Worm (Caenorhabditis elegans) whole organism, L4 larva: Measurements from ENCODE around the gene C04H4.1.

Source experiments
- F10B5.3 ChIP-seq: sonication (generic microtip); optimal IDR thresholded peaks from 2 replicates; lab custom pipeline; 2016; ENCODE audit warnings: mild to moderate bottlenecking, missing genetic modification characterization, missing compliant biosample characterization
- F26F4.8 ChIP-seq: fragments of 200-800 bp; sonication (Bioruptor generic); conservative IDR thresholded peaks from 2 replicates; pipeline ENCODE4 v1.3.6; 2022; ENCODE audit warnings: missing genetic modification characterization, missing compliant biosample characterization
- Y75B8A.6 ChIP-seq: fragments of 200-800 bp; sonication (Bioruptor generic); IDR thresholded peaks from 2 replicates; pipeline ENCODE4 v1.3.6; 2022; ENCODE audit warnings: missing genetic modification reagents, missing genetic modification characterization, missing compliant biosample characterization
- ZK337.2 ChIP-seq: fragments of 200-800 bp; sonication (Bioruptor generic); IDR thresholded peaks from 2 replicates; pipeline ENCODE4 v1.3.6; 2022; ENCODE audit warnings: missing genetic modification reagents, missing genetic modification characterization, missing compliant biosample characterization
- aha-1 ChIP-seq: fragments of 150-350 bp; peaks from one replicate; lab custom pipeline; 2014; ENCODE audit warnings: missing biosample characterization, missing genetic modification characterization
- attf-4 ChIP-seq: sonication (generic microtip); optimal IDR thresholded peaks from 3 replicates; lab custom pipeline; 2017; ENCODE audit warnings: missing biosample characterization, missing genetic modification characterization
- ceh-20 ChIP-seq: fragments of 200-800 bp; sonication (Bioruptor generic); IDR thresholded peaks from 2 replicates; pipeline ENCODE4 v1.3.6; 2022; ENCODE audit warnings: missing genetic modification reagents, missing genetic modification characterization, missing compliant biosample characterization
- ceh-28 ChIP-seq: fragments of 150-350 bp; optimal IDR thresholded peaks from 2 replicates; lab custom pipeline; 2014; ENCODE audit warnings: missing biosample characterization, missing genetic modification reagents, missing genetic modification characterization
- ceh-44 ChIP-seq: fragments of 200-800 bp; sonication (Bioruptor generic); IDR thresholded peaks from 2 replicates; pipeline ENCODE4 v1.3.6; 2022; ENCODE audit warnings: missing genetic modification reagents, missing genetic modification characterization, missing compliant biosample characterization
- ceh-62 ChIP-seq: sonication (generic microtip); optimal IDR thresholded peaks from 2 replicates; lab custom pipeline; 2017; ENCODE audit warnings: missing biosample characterization, missing genetic modification characterization
- cey-2 ChIP-seq: sonication (generic microtip); optimal IDR thresholded peaks from 3 replicates; lab custom pipeline; 2017; ENCODE audit warnings: missing genetic modification characterization, mild to moderate bottlenecking, missing compliant biosample characterization, antibody characterized with exemption, borderline replicate concordance; ENCODE audit not compliant: insufficient read depth
- daf-19 ChIP-seq: fragments of 200-800 bp; sonication (Bioruptor generic); conservative IDR thresholded peaks from 2 replicates; pipeline ENCODE4 v1.3.6; 2022; ENCODE audit warnings: missing genetic modification characterization, missing compliant biosample characterization
- dmd-8 ChIP-seq: fragments of 200-800 bp; sonication (Bioruptor generic); IDR thresholded peaks from 2 replicates; pipeline ENCODE4 v1.3.6; 2022; ENCODE audit warnings: missing genetic modification characterization, missing compliant biosample characterization
- dmd-9 ChIP-seq: fragments of 200-800 bp; sonication (Bioruptor generic); IDR thresholded peaks from 2 replicates; pipeline ENCODE4 v1.3.6; 2022; ENCODE audit warnings: missing genetic modification reagents, missing genetic modification characterization, missing compliant biosample characterization
- dpl-1 ChIP-seq: fragments of 150-350 bp; optimal IDR thresholded peaks from 2 replicates; lab custom pipeline; 2014; ENCODE audit warnings: missing biosample characterization, missing genetic modification reagents, missing genetic modification characterization
- duxl-1 ChIP-seq: sonication (generic microtip); optimal IDR thresholded peaks from 2 replicates; lab custom pipeline; 2016; ENCODE audit warnings: mild to moderate bottlenecking, missing genetic modification characterization, moderate library complexity, missing compliant biosample characterization; ENCODE audit not compliant: poor library complexity
- dve-1 ChIP-seq: sonication (generic microtip); optimal IDR thresholded peaks from 2 replicates; lab custom pipeline; 2017; ENCODE audit warnings: antibody characterized with exemption, mild to moderate bottlenecking, missing genetic modification characterization, missing compliant biosample characterization; ENCODE audit not compliant: insufficient read depth
- egl-27 ChIP-seq: sonication (generic microtip); optimal IDR thresholded peaks from 3 replicates; lab custom pipeline; 2017; ENCODE audit warnings: missing biosample characterization, missing genetic modification reagents, missing genetic modification characterization
- fkh-10 ChIP-seq: fragments of 150-350 bp; optimal IDR thresholded peaks from 2 replicates; lab custom pipeline; 2014; ENCODE audit warnings: missing biosample characterization, missing genetic modification reagents, missing genetic modification characterization
- gei-8 ChIP-seq: fragments of 200-800 bp; sonication (Bioruptor generic); optimal IDR thresholded peaks from 2 replicates; lab custom pipeline; 2018; ENCODE audit warnings: mild to moderate bottlenecking, missing genetic modification characterization, missing compliant biosample characterization
- hlh-30 ChIP-seq: sonication (generic microtip); optimal IDR thresholded peaks from 2 replicates; lab custom pipeline; 2017; ENCODE audit warnings: antibody characterized with exemption, mild to moderate bottlenecking, missing genetic modification characterization, missing compliant biosample characterization; ENCODE audit not compliant: insufficient read depth
- hmg-1.1 ChIP-seq: fragments of 200-800 bp; sonication (Bioruptor generic); IDR thresholded peaks from 2 replicates; pipeline ENCODE4 v1.3.6; 2022; ENCODE audit warnings: missing genetic modification reagents, missing genetic modification characterization, missing compliant biosample characterization
- lin-1 ChIP-seq: fragments of 200-800 bp; sonication (Bioruptor generic); IDR thresholded peaks from 2 replicates; pipeline ENCODE4 v1.3.6; 2022; ENCODE audit warnings: missing genetic modification reagents, missing genetic modification characterization, missing compliant biosample characterization
- lin-15B ChIP-seq: fragments of 150-350 bp; sonication (generic microtip); optimal IDR thresholded peaks from 3 replicates; lab custom pipeline; 2014; ENCODE audit warnings: missing biosample characterization, missing genetic modification characterization
- lin-38 ChIP-seq: fragments of 200-800 bp; sonication (Bioruptor generic); IDR thresholded peaks from 2 replicates; pipeline ENCODE4 v1.3.6; 2022; ENCODE audit warnings: missing genetic modification reagents, missing genetic modification characterization, missing compliant biosample characterization
- lin-39 ChIP-seq: fragments of 150-350 bp; optimal IDR thresholded peaks from 2 replicates; lab custom pipeline; 2014; ENCODE audit warnings: missing biosample characterization, missing genetic modification reagents, missing genetic modification characterization
- lsy-2 ChIP-seq, 2 experiments: fragments of 150-350 bp in 1 of 2; sonication (generic microtip) in 1 of 2; optimal IDR thresholded peaks; 2 replicates each; lab custom pipeline; 2014 to 2017; ENCODE audit warnings: missing biosample characterization in 2 of 2, missing genetic modification characterization in 2 of 2
- madf-5 ChIP-seq, 2 experiments: fragments of 200-800 bp; sonication (Bioruptor generic); IDR thresholded peaks; 2 replicates each; pipeline ENCODE4 v1.3.6; 2022; ENCODE audit warnings: missing compliant biosample characterization in 2 of 2, missing genetic modification characterization in 2 of 2
- madf-9 ChIP-seq: fragments of 200-800 bp; sonication (Bioruptor generic); conservative IDR thresholded peaks from 2 replicates; pipeline ENCODE4 v1.3.6; 2022; ENCODE audit warnings: missing genetic modification reagents, missing genetic modification characterization, missing compliant biosample characterization
- mdl-1 ChIP-seq, 2 experiments: fragments of 150-350 bp in 1 of 2; sonication (generic microtip) in 1 of 2; optimal IDR thresholded peaks; 2 replicates each; lab custom pipeline; 2014 to 2017; ENCODE audit warnings: missing biosample characterization in 2 of 2, missing genetic modification characterization in 2 of 2
- mep-1 ChIP-seq: fragments of 150-350 bp; sonication (generic microtip); optimal IDR thresholded peaks from 3 replicates; lab custom pipeline; 2014; ENCODE audit warnings: missing biosample characterization, missing genetic modification characterization
- mes-2 ChIP-seq: sonication (generic microtip); optimal IDR thresholded peaks from 2 replicates; lab custom pipeline; 2016; ENCODE audit warnings: missing genotype, mild to moderate bottlenecking, missing genetic modification characterization, missing compliant biosample characterization; ENCODE audit not compliant: poor library complexity, severe bottlenecking
- nhr-11 ChIP-seq: fragments of 150-350 bp; optimal IDR thresholded peaks from 2 replicates; lab custom pipeline; 2014; ENCODE audit warnings: missing biosample characterization, missing genetic modification characterization
- nhr-28 ChIP-seq: fragments of 150-350 bp; optimal IDR thresholded peaks from 2 replicates; lab custom pipeline; 2014; ENCODE audit warnings: missing biosample characterization, missing genetic modification characterization
- nhr-42 ChIP-seq: fragments of 200-800 bp; sonication (Bioruptor generic); IDR thresholded peaks from 2 replicates; pipeline ENCODE4 v1.3.6; 2022; ENCODE audit warnings: missing genetic modification characterization, missing compliant biosample characterization
- nhr-48 ChIP-seq: sonication (generic microtip); optimal IDR thresholded peaks from 2 replicates; lab custom pipeline; 2016; ENCODE audit warnings: mild to moderate bottlenecking, missing genetic modification characterization, missing compliant biosample characterization
- nhr-76 ChIP-seq: fragments of 150-350 bp; optimal IDR thresholded peaks from 2 replicates; lab custom pipeline; 2014; ENCODE audit warnings: missing biosample characterization, missing genetic modification characterization
- nhr-77 ChIP-seq: fragments of 150-350 bp; optimal IDR thresholded peaks from 2 replicates; lab custom pipeline; 2014; ENCODE audit warnings: missing biosample characterization, missing genetic modification characterization
- pha-4 ChIP-seq, 2 experiments: fragments of 150-350 bp in 1 of 2; fragments of 200-800 bp in 1 of 2; sonication (Bioruptor generic) in 1 of 2; IDR thresholded peaks in 1 of 2; optimal IDR thresholded peaks in 1 of 2; 2 replicates each; pipeline versions ENCODE4 v1.3.6 to Lab custom; 2014 to 2022; ENCODE audit warnings: missing genetic modification characterization in 2 of 2, missing genetic modification reagents in 2 of 2, missing biosample characterization in 1 of 2, missing compliant biosample characterization in 1 of 2
- php-3 ChIP-seq: fragments of 200-800 bp; sonication (Bioruptor generic); IDR thresholded peaks from 2 replicates; pipeline ENCODE4 v1.3.6; 2022; ENCODE audit warnings: missing genetic modification reagents, missing genetic modification characterization, missing compliant biosample characterization
- pqm-1 ChIP-seq: sonication (generic microtip); optimal IDR thresholded peaks from 2 replicates; lab custom pipeline; 2017; ENCODE audit warnings: missing biosample characterization, missing genetic modification characterization
- rbr-2 ChIP-seq: sonication (generic microtip); optimal IDR thresholded peaks from 2 replicates; lab custom pipeline; 2016; ENCODE audit warnings: missing genotype, missing genetic modification characterization, missing compliant biosample characterization
- sdz-12 ChIP-seq: fragments of 200-800 bp; sonication (Bioruptor generic); optimal IDR thresholded peaks from 2 replicates; lab custom pipeline; 2018; ENCODE audit warnings: mild to moderate bottlenecking, missing genetic modification characterization, missing compliant biosample characterization
- snpc-1.2 ChIP-seq: fragments of 200-800 bp; sonication (Bioruptor generic); IDR thresholded peaks from 2 replicates; pipeline ENCODE4 v1.3.6; 2022; ENCODE audit warnings: missing genetic modification reagents, missing genetic modification characterization, missing compliant biosample characterization
- snpc-4 ChIP-seq: fragments of 150-350 bp; optimal IDR thresholded peaks from 2 replicates; lab custom pipeline; 2014; ENCODE audit warnings: missing biosample characterization, missing genetic modification characterization
- spr-1 ChIP-seq: sonication (generic microtip); optimal IDR thresholded peaks from 2 replicates; lab custom pipeline; 2016; ENCODE audit warnings: mild to moderate bottlenecking, missing genetic modification characterization, missing compliant biosample characterization
- unc-62 ChIP-seq, 3 experiments: fragments of 150-350 bp in 1 of 3; sonication (generic microtip); optimal IDR thresholded peaks in 2 of 3; peaks in 1 of 3; 1 replicate in 1 of 3; 2 replicates in 2 of 3; lab custom pipeline; 2014 to 2017; ENCODE audit warnings: missing biosample characterization in 3 of 3, missing genetic modification characterization in 3 of 3, missing genetic modification reagents in 3 of 3, missing genotype in 1 of 3
- vab-7 ChIP-seq: fragments of 200-800 bp; sonication (Bioruptor generic); IDR thresholded peaks from 2 replicates; pipeline ENCODE4 v1.3.6; 2022; ENCODE audit warnings: missing genetic modification reagents, missing genetic modification characterization, missing compliant biosample characterization
- zfp-2 ChIP-seq: sonication (generic microtip); optimal IDR thresholded peaks from 2 replicates; lab custom pipeline; 2016; ENCODE audit warnings: mild to moderate bottlenecking, missing genetic modification characterization, missing compliant biosample characterization
- zip-11 ChIP-seq: fragments of 200-800 bp; sonication (Bioruptor generic); IDR thresholded peaks from 2 replicates; pipeline ENCODE4 v1.3.6; 2022; ENCODE audit warnings: missing genetic modification characterization, missing compliant biosample characterization
- ztf-11 ChIP-seq: fragments of 150-350 bp; optimal IDR thresholded peaks from 2 replicates; lab custom pipeline; 2014; ENCODE audit warnings: missing biosample characterization, missing genetic modification characterization

C04H4.1 gene

ce11 chrII:8001428-8001827 lies 42.8 kb downstream of the C04H4.1 start (continued):
- peak; percentile 49 for TF ChIP-seq nhr-48 (tag; lab: Kevin White, UChicago)
- TF ChIP-seq ceh-28 (tag; lab: Kevin White, UChicago) = no peak
- no peak for TF ChIP-seq F10B5.3 (tag; lab: Kevin White, UChicago)
- no peak for TF ChIP-seq ztf-11 (tag; lab: Kevin White, UChicago)
- TF ChIP-seq gei-8 (GFP tag; lab: Kevin White, UChicago) = no peak
- TF ChIP-seq lin-39 = no peak
- TF ChIP-seq mep-1 (tag; lab: Kevin White, UChicago) = no peak
- TF ChIP-seq zip-11 (GFP tag; lab: Robert Waterston, UW) = no peak
- TF ChIP-seq zfp-2 (tag; lab: Kevin White, UChicago) = no peak
- TF ChIP-seq lsy-2 (tag; optimal IDR thresholded peaks at IDR 0.05; lab: Kevin White, UChicago) = no peak
- no peak for TF ChIP-seq nhr-42
- peak in 1 of 2 experiments; percentile 33 for TF ChIP-seq mdl-1 (tag; optimal IDR thresholded peaks at IDR 0.05; lab: Kevin White, UChicago)
- TF ChIP-seq ceh-62 (tag; lab: Kevin White, UChicago) = no peak
- no peak for TF ChIP-seq dmd-9 (GFP tag; lab: Robert Waterston, UW)
- no peak for TF ChIP-seq pha-4 (GFP tag; IDR thresholded peaks at IDR 0.05; lab: Robert Waterston, UW)
- no peak for TF ChIP-seq pha-4 (tag; optimal IDR thresholded peaks at IDR 0.05; lab: Kevin White, UChicago)
- no peak for TF ChIP-seq lin-38 (GFP tag; lab: Robert Waterston, UW)
- TF ChIP-seq attf-4 (tag; lab: Kevin White, UChicago) = no peak
- no peak for TF ChIP-seq dpl-1 (GFP tag; lab: Kevin White, UChicago)
- no peak for TF ChIP-seq Y75B8A.6 (GFP tag; lab: Robert Waterston, UW)
- no peak for TF ChIP-seq rbr-2 (tag; lab: Kevin White, UChicago)
- TF ChIP-seq hmg-1.1 = no peak
- no peak for TF ChIP-seq duxl-1 (tag; lab: Kevin White, UChicago)
- no peak for TF ChIP-seq ceh-20 (GFP tag; lab: Robert Waterston, UW)
- TF ChIP-seq daf-19 (GFP tag; lab: Robert Waterston, UW) = no peak
- no peak for TF ChIP-seq madf-9 (GFP tag; lab: Robert Waterston, UW)
- TF ChIP-seq ZK337.2 (GFP tag; lab: Robert Waterston, UW) = no peak
- TF ChIP-seq nhr-76 = no peak
- TF ChIP-seq php-3 (GFP tag; lab: Robert Waterston, UW) = 0 out of 2 replicates have a peak, but pooled peaks have one; percentile 6
- TF ChIP-seq egl-27 (tag; lab: Kevin White, UChicago) = no peak
- TF ChIP-seq cey-2 = no peak
- TF ChIP-seq nhr-77 (tag; lab: Kevin White, UChicago) = no peak
- TF ChIP-seq aha-1 = no peak
- no peak for TF ChIP-seq mes-2
- no peak for TF ChIP-seq sdz-12 (GFP tag; lab: Kevin White, UChicago)
- no peak for TF ChIP-seq madf-5 (GFP tag; IDR thresholded peaks at IDR 0.05; lab: Robert Waterston, UW)
- TF ChIP-seq F26F4.8 (GFP tag; lab: Robert Waterston, UW) = no peak
- no peak for TF ChIP-seq ceh-44
- TF ChIP-seq lin-1 (GFP tag; lab: Robert Waterston, UW) = no peak
- no peak for TF ChIP-seq snpc-1.2 (GFP tag; lab: Robert Waterston, UW)
- TF ChIP-seq vab-7 (GFP tag; lab: Robert Waterston, UW) = no peak
- TF ChIP-seq nhr-28 = peak; percentile 48
- no peak for TF ChIP-seq fkh-10 (GFP tag; lab: Kevin White, UChicago)
- TF ChIP-seq pqm-1 (tag; lab: Kevin White, UChicago) = peak; percentile 68
- TF ChIP-seq snpc-4 = no peak
- TF ChIP-seq dve-1 (tag; lab: Kevin White, UChicago) = peak; percentile 74
- TF ChIP-seq spr-1 (tag; lab: Kevin White, UChicago) = no peak
- no peak for TF ChIP-seq dmd-8
- TF ChIP-seq nhr-11 (tag; lab: Kevin White, UChicago) = no peak
- no peak for TF ChIP-seq lin-15B (tag; lab: Kevin White, UChicago)
- TF ChIP-seq unc-62 (GFP tag; optimal IDR thresholded peaks at IDR 0.05 in 1 of 2; lab: Kevin White, UChicago) = no peak
- no peak for TF ChIP-seq unc-62 (tag; optimal IDR thresholded peaks at IDR 0.05; lab: Kevin White, UChicago)
- TF ChIP-seq hlh-30 = peak; percentile 66
